Worm (Caenorhabditis elegans) whole organism, L4/young adult: ENCODE results near the gene rhgf-2.

ENCODE experiments used
- W03F9.2 ChIP-seq: fragments of 150-350 bp; optimal IDR thresholded peaks from 2 replicates; lab custom pipeline; 2014; ENCODE audit warnings: missing biosample characterization, missing genetic modification characterization
- dao-5 ChIP-seq: sonication (generic microtip); optimal IDR thresholded peaks from 2 replicates; lab custom pipeline; 2016; ENCODE audit warnings: missing genotype, missing genetic modification characterization, moderate library complexity, missing compliant biosample characterization
- him-1 ChIP-seq: sonication (generic microtip); optimal IDR thresholded peaks from 2 replicates; lab custom pipeline; 2016; ENCODE audit warnings: missing genotype, missing genetic modification reagents, missing genetic modification characterization, missing compliant biosample characterization

DNA sequence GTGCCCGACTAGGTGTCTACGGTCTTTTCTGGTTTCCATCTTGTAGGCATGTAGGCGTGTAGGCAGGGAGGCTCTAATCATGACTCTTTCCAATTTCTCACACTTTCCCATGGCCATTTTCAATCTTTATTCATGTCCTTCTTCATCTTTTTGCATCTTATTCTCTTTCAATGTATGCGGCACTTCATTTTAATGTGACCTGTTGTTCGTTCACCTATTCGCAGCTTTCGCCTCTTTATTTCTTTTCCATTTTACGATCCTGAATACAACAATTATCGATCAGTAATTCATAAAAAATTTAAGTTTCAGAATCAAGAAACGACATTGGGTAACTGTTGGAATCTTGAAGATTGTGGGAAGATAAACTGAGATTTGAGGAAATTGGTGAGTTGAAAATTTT, at the start of gene rhgf-2:
- no peak for TF ChIP-seq him-1 (tag; lab: Kevin White, UChicago)
- TF ChIP-seq dao-5 (tag; lab: Kevin White, UChicago), result no peak
- no peak for TF ChIP-seq W03F9.2 (tag; lab: Kevin White, UChicago)
